Worm (Caenorhabditis elegans) whole organism, L4 larva: ENCODE data around the gene lec-6.

ENCODE experiments used
- ZK337.2 ChIP-seq: fragments of 200-800 bp; sonication (Bioruptor generic); IDR thresholded peaks from 2 replicates; pipeline ENCODE4 v1.3.6; 2022; ENCODE audit warnings: missing genetic modification reagents, missing genetic modification characterization, missing compliant biosample characterization
- ceh-44 ChIP-seq: fragments of 200-800 bp; sonication (Bioruptor generic); IDR thresholded peaks from 2 replicates; pipeline ENCODE4 v1.3.6; 2022; ENCODE audit warnings: missing genetic modification reagents, missing genetic modification characterization, missing compliant biosample characterization
- egl-27 ChIP-seq: sonication (generic microtip); optimal IDR thresholded peaks from 3 replicates; lab custom pipeline; 2017; ENCODE audit warnings: missing biosample characterization, missing genetic modification reagents, missing genetic modification characterization
- fos-1 ChIP-seq: fragments of 150-350 bp; optimal IDR thresholded peaks from 2 replicates; lab custom pipeline; 2014; ENCODE audit warnings: missing biosample characterization, missing genetic modification characterization
- jun-1 ChIP-seq: fragments of 150-350 bp; optimal IDR thresholded peaks from 2 replicates; lab custom pipeline; 2014; ENCODE audit warnings: missing biosample characterization, missing genetic modification reagents, missing genetic modification characterization
- lin-39 ChIP-seq: fragments of 150-350 bp; optimal IDR thresholded peaks from 2 replicates; lab custom pipeline; 2014; ENCODE audit warnings: missing biosample characterization, missing genetic modification reagents, missing genetic modification characterization
- lsy-2 ChIP-seq, 2 experiments: fragments of 150-350 bp in 1 of 2; sonication (generic microtip) in 1 of 2; optimal IDR thresholded peaks; 2 replicates each; lab custom pipeline; 2014 to 2017; ENCODE audit warnings: missing biosample characterization in 2 of 2, missing genetic modification characterization in 2 of 2
- mes-2 ChIP-seq: sonication (generic microtip); optimal IDR thresholded peaks from 2 replicates; lab custom pipeline; 2016; ENCODE audit warnings: missing genotype, mild to moderate bottlenecking, missing genetic modification characterization, missing compliant biosample characterization; ENCODE audit not compliant: poor library complexity, severe bottlenecking
- snpc-4 ChIP-seq: fragments of 150-350 bp; optimal IDR thresholded peaks from 2 replicates; lab custom pipeline; 2014; ENCODE audit warnings: missing biosample characterization, missing genetic modification characterization
- unc-130 ChIP-seq: sonication (generic microtip); optimal IDR thresholded peaks from 2 replicates; lab custom pipeline; 2016; ENCODE audit warnings: missing genetic modification reagents, missing genetic modification characterization, missing compliant biosample characterization

DNA sequence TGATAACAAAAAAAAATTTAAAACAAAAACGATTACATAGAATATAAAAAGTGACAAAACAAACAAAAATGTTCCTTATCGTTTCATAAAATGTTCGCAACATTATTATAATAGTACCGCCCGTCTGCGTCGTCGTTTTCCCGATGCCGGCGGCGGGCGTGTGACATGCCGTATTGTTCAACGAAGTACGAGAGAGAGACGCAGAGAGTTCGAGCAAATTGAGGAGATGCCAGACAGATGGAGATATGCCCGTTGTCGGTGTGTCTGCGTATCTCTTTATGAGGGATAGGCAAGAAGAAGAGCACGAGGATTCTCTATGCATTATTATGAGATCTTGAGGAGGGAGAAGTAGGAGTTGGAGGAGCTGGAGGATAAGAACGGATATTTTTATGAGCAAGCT is 23.6 kb upstream of the lec-6 start:
- TF ChIP-seq fos-1 (tag; lab: Kevin White, UChicago) (no peak), lsy-2 (tag; optimal IDR thresholded peaks at IDR 0.05; lab: Kevin White, UChicago) (peak; percentile 57 to 80), lin-39 (tag; lab: Kevin White, UChicago) (no peak), snpc-4 (tag; lab: Kevin White, UChicago) (no peak), ZK337.2 (GFP tag; lab: Robert Waterston, UW) (no peak), ceh-44 (GFP tag; lab: Robert Waterston, UW) (no peak), jun-1 (tag; lab: Kevin White, UChicago) (peak; percentile 58), egl-27 (tag; lab: Kevin White, UChicago) (peak; percentile 26), unc-130 (GFP tag; lab: Kevin White, UChicago) (no peak), mes-2 (peak; percentile 65)
